Worm (Caenorhabditis elegans) whole organism, dauer: ENCODE data around the gene srx-62.

Experiments used
- unc-62 ChIP-seq: sonication (generic microtip); optimal IDR thresholded peaks from 2 replicates; lab custom pipeline; 2017; ENCODE audit warnings: missing biosample characterization, missing genetic modification reagents, missing genetic modification characterization

The srx-62 gene

ce11 chrV:3995838-3996237 is at the start of gene srx-62:
TSS of gene srx-62 (minus strand) at chrV:3995938.
- TF ChIP-seq unc-62 (GFP tag; lab: Kevin White, UChicago) = no peak

ce11 chrV:4043632-4044031 is 47.9 kb upstream of the srx-62 start, which contains the start of gene phat-3:
TSS of gene phat-3 (plus strand) at chrV:4043932.
- no peak for TF ChIP-seq unc-62 (GFP tag; lab: Kevin White, UChicago)

- no peak for TF ChIP-seq unc-62 (GFP tag; lab: Kevin White, UChicago)
Measured at ce11 chrV:4041853-4042424, 46.2 kb upstream of the srx-62 start, which contains the start of the genes C49G7.10 and irg-2. TSS of gene C49G7.10 (minus strand) at chrV:4042021. TSS of gene irg-2 (plus strand) at chrV:4042181.

ce11 chrV:4038557-4038956 is 42.8 kb upstream of the srx-62 start:
- no peak for TF ChIP-seq unc-62 (GFP tag; lab: Kevin White, UChicago)

- TF ChIP-seq unc-62 (GFP tag; lab: Kevin White, UChicago) = no peak
Measured at ce11 chrV:4038110-4038509, 42.4 kb upstream of the srx-62 start, which contains the start of gene C49G7.12. TSS of gene C49G7.12 (plus strand) at chrV:4038410.

- TF ChIP-seq unc-62 (GFP tag; lab: Kevin White, UChicago) = no peak
Measured at ce11 chrV:4035811-4036210, 40.1 kb upstream of the srx-62 start, which contains the start of gene C49G7.13. TSS of gene C49G7.13 (plus strand) at chrV:4036111.

ce11 chrV:4034303-4034702 is 38.6 kb upstream of the srx-62 start, which contains the start of gene C49G7.7:
TSS of gene C49G7.7 (plus strand) at chrV:4034476.
- TF ChIP-seq unc-62 (GFP tag; lab: Kevin White, UChicago) = no peak

ce11 chrV:4031319-4031718 is 35.6 kb upstream of the srx-62 start, which contains the start of gene cyp-35A4:
TSS of gene cyp-35A4 (plus strand) at chrV:4031619.
- TF ChIP-seq unc-62 (GFP tag; lab: Kevin White, UChicago) = no peak

ce11 chrV:4029627-4030026 is 33.9 kb upstream of the srx-62 start:
- TF ChIP-seq unc-62 (GFP tag; lab: Kevin White, UChicago) = no peak

- no peak for TF ChIP-seq unc-62 (GFP tag; lab: Kevin White, UChicago)
Measured at ce11 chrV:4024777-4025176, 29.0 kb upstream of the srx-62 start, which contains the start of gene K09D9.1. TSS of gene K09D9.1 (plus strand) at chrV:4025047.

- no peak for TF ChIP-seq unc-62 (GFP tag; lab: Kevin White, UChicago)
Measured at ce11 chrV:4022309-4022708, 26.6 kb upstream of the srx-62 start, which contains the start of gene cyp-35A3. TSS of gene cyp-35A3 (plus strand) at chrV:4022609.

- TF ChIP-seq unc-62 (GFP tag; lab: Kevin White, UChicago) = no peak
Measured at ce11 chrV:4021776-4022175, 26.0 kb upstream of the srx-62 start, which contains the start of gene K09D9.14. TSS of gene K09D9.14 (minus strand) at chrV:4021876.

- TF ChIP-seq unc-62 (GFP tag; lab: Kevin White, UChicago) = no peak
Measured at ce11 chrV:4019188-4019587, 23.4 kb upstream of the srx-62 start, which contains the start of gene K09D9.3. TSS of gene K09D9.3 (plus strand) at chrV:4019488.

- no peak for TF ChIP-seq unc-62 (GFP tag; lab: Kevin White, UChicago)
Measured at ce11 chrV:4018591-4018990, 22.9 kb upstream of the srx-62 start.

ce11 chrV:4016780-4017179 is 21.0 kb upstream of the srx-62 start, which contains the start of gene srw-89:
TSS of gene srw-89 (plus strand) at chrV:4017080.
- TF ChIP-seq unc-62 (GFP tag; lab: Kevin White, UChicago) = no peak

- TF ChIP-seq unc-62 (GFP tag; lab: Kevin White, UChicago) = no peak
Measured at ce11 chrV:4010170-4010569, 14.4 kb upstream of the srx-62 start, which contains the start of gene srh-4. TSS of gene srh-4 (plus strand) at chrV:4010470.

ce11 chrV:4007927-4008326 is 12.2 kb upstream of the srx-62 start, which contains the start of gene srh-7:
TSS of gene srh-7 (plus strand) at chrV:4008227.
- no peak for TF ChIP-seq unc-62 (GFP tag; lab: Kevin White, UChicago)
